Comparison of ENCODE assay signal across 2 fruit fly cellular contexts in genomic region chr3L:1876215-1876625, dm6.
TF ChIP-seq lines count a peak whose summit lies in the region.

dre4 (minus strand) TSS chr3L:1876312.

TF ChIP-seq in whole organism, embryonic, 481 proteins besides CTCF, POLR2A, EP300 and RAD21 (continued from another document and continues in another):
- peak; percentile 36; the same call in 1 of the 2 replicates for TF ChIP-seq CG11085 (GFP tag; IDR thresholded peaks at IDR 0.05; lab: Robert Waterston, UW)
- TF ChIP-seq CG1792 (GFP tag; optimal IDR thresholded peaks at IDR 0.05; lab: Kevin White, UChicago), result peak; percentile 67
- peak; percentile 88 for TF ChIP-seq stwl (tag; optimal IDR thresholded peaks at IDR 0.05; lab: Kevin White, UChicago)
- peak; percentile 23 for TF ChIP-seq pb (GFP tag; optimal IDR thresholded peaks at IDR 0.05; lab: Kevin White, UChicago)
- TF ChIP-seq Hsf (GFP tag; optimal IDR thresholded peaks at IDR 0.05; lab: Kevin White, UChicago), result peak; percentile 80
- TF ChIP-seq CG8290 (GFP tag; optimal IDR thresholded peaks at IDR 0.05; lab: Kevin White, UChicago), result peak; percentile 64
- peak in 1 of 2 experiments; percentile 81 for TF ChIP-seq CG8290 (tag; optimal IDR thresholded peaks at IDR 0.05; lab: Kevin White, UChicago)
- peak; percentile 73 for TF ChIP-seq CG6254 (GFP tag; optimal IDR thresholded peaks at IDR 0.05; lab: Kevin White, UChicago)
- peak; percentile 65 for TF ChIP-seq CG14441 (GFP tag; IDR thresholded peaks at IDR 0.05; lab: Robert Waterston, UW)
- TF ChIP-seq Vsx1 (GFP tag; optimal IDR thresholded peaks at IDR 0.05; lab: Kevin White, UChicago), result no peak
- peak; percentile 41; the same call in 1 of the 2 replicates for TF ChIP-seq Nf-YA (GFP tag; IDR thresholded peaks at IDR 0.05; lab: Robert Waterston, UW)
- peak; percentile 45; the same call in 1 of the 2 replicates for TF ChIP-seq stc (GFP tag; IDR thresholded peaks at IDR 0.05; lab: Robert Waterston, UW)
- peak; percentile 37 for TF ChIP-seq CG7987 (GFP tag; optimal IDR thresholded peaks at IDR 0.05; lab: Kevin White, UChicago)
- TF ChIP-seq btn (GFP tag; optimal IDR thresholded peaks at IDR 0.05; lab: Kevin White, UChicago), result peak; percentile 20
- TF ChIP-seq CG4707 (GFP tag; optimal IDR thresholded peaks at IDR 0.05; lab: Kevin White, UChicago), result peak; percentile 4
- TF ChIP-seq tna (GFP tag; IDR thresholded peaks at IDR 0.05; lab: Robert Waterston, UW; ENCODE audit: partially characterized antibody), result no peak
- peak; percentile 35 for TF ChIP-seq Atf6 (GFP tag; IDR thresholded peaks at IDR 0.05; lab: Robert Waterston, UW)
- TF ChIP-seq slbo (GFP tag; IDR thresholded peaks at IDR 0.05; lab: Robert Waterston, UW), result peak; percentile 87
- peak; percentile 61 for TF ChIP-seq HLH3B (GFP tag; IDR thresholded peaks at IDR 0.05; lab: Robert Waterston, UW)
- peak; percentile 31; the same call in 1 of the 2 replicates for TF ChIP-seq CG10959 (GFP tag; IDR thresholded peaks at IDR 0.05; lab: Robert Waterston, UW)
- TF ChIP-seq CG9437 (GFP tag; optimal IDR thresholded peaks at IDR 0.05; lab: Kevin White, UChicago), result peak; percentile 75
- no peak for TF ChIP-seq Doc2 (GFP tag; IDR thresholded peaks at IDR 0.05; lab: Robert Waterston, UW)
- peak; percentile 43 for TF ChIP-seq CG5245 (GFP tag; optimal IDR thresholded peaks at IDR 0.05; lab: Kevin White, UChicago)
- peak; percentile 66 for TF ChIP-seq CG12769 (tag; optimal IDR thresholded peaks at IDR 0.05; lab: Kevin White, UChicago)
- TF ChIP-seq MTF-1 (GFP tag; optimal IDR thresholded peaks at IDR 0.05; lab: Kevin White, UChicago; ENCODE audit: borderline replicate concordance), result peak; percentile 23
- peak; percentile 63 for TF ChIP-seq az2 (GFP tag; optimal IDR thresholded peaks at IDR 0.05; lab: Kevin White, UChicago)
- TF ChIP-seq HLH54F (GFP tag; optimal IDR thresholded peaks at IDR 0.05; lab: Kevin White, UChicago), result peak; percentile 74
- TF ChIP-seq sr (GFP tag; IDR thresholded peaks at IDR 0.05; lab: Robert Waterston, UW), result no peak
- peak; percentile 48 for TF ChIP-seq CG2202 (tag; optimal IDR thresholded peaks at IDR 0.05; lab: Kevin White, UChicago)
- peak; percentile 97 for TF ChIP-seq gfzf (GFP tag; optimal IDR thresholded peaks at IDR 0.05; lab: Kevin White, UChicago)
- TF ChIP-seq CG32772 (GFP tag; IDR thresholded peaks at IDR 0.05; lab: Robert Waterston, UW), result no peak
- TF ChIP-seq eyg (GFP tag; optimal IDR thresholded peaks at IDR 0.05; lab: Kevin White, UChicago), result peak; percentile 46
- peak; percentile 28; the same call in 1 of the 2 replicates for TF ChIP-seq gsb (GFP tag; IDR thresholded peaks at IDR 0.05; lab: Robert Waterston, UW)
- peak; percentile 64 for TF ChIP-seq dysf (GFP tag; IDR thresholded peaks at IDR 0.05; lab: Robert Waterston, UW)
- peak; percentile 63 for TF ChIP-seq Oli (tag; optimal IDR thresholded peaks at IDR 0.05; lab: Kevin White, UChicago)
- peak; percentile 58 for TF ChIP-seq CG15269 (tag; optimal IDR thresholded peaks at IDR 0.05; lab: Kevin White, UChicago)
- peak; percentile 68 for TF ChIP-seq HmgD (GFP tag; optimal IDR thresholded peaks at IDR 0.05; lab: Kevin White, UChicago)
- TF ChIP-seq lola (GFP tag; optimal IDR thresholded peaks at IDR 0.05; lab: Kevin White, UChicago), result peak in 1 of 3 experiments; percentile 49
- TF ChIP-seq CG6689 (GFP tag; IDR thresholded peaks at IDR 0.05; lab: Robert Waterston, UW), result 0 out of 2 replicates have a peak, but pooled peaks have one; percentile 40
- peak; percentile 23 for TF ChIP-seq jing (GFP tag; optimal IDR thresholded peaks at IDR 0.05; lab: Kevin White, UChicago)
- TF ChIP-seq CG9876 (GFP tag; optimal IDR thresholded peaks at IDR 0.05; lab: Kevin White, UChicago), result peak; percentile 18
- no peak for TF ChIP-seq CG7963 (GFP tag; IDR thresholded peaks at IDR 0.05; lab: Robert Waterston, UW; ENCODE audit: partially characterized antibody)
- TF ChIP-seq fd3F (GFP tag; optimal IDR thresholded peaks at IDR 0.05; lab: Kevin White, UChicago), result peak; percentile 34
- peak; percentile 60; the same call in 1 of the 2 replicates for TF ChIP-seq seq (GFP tag; IDR thresholded peaks at IDR 0.05; lab: Robert Waterston, UW)
- peak; percentile 35 for TF ChIP-seq da (GFP tag; optimal IDR thresholded peaks at IDR 0.05; lab: Kevin White, UChicago)
- no peak for TF ChIP-seq inv (GFP tag; IDR thresholded peaks at IDR 0.05; lab: Robert Waterston, UW; ENCODE audit: partially characterized antibody)
- peak; percentile 17 for TF ChIP-seq CG12071 (GFP tag; optimal IDR thresholded peaks at IDR 0.05; lab: Kevin White, UChicago)
- TF ChIP-seq CG10366 (GFP tag; IDR thresholded peaks at IDR 0.05; lab: Robert Waterston, UW), result peak; percentile 62
- peak; percentile 89 for TF ChIP-seq CG13624 (GFP tag; optimal IDR thresholded peaks at IDR 0.05; lab: Kevin White, UChicago)
- peak; percentile 89 for TF ChIP-seq Ets97D (GFP tag; optimal IDR thresholded peaks at IDR 0.05; lab: Kevin White, UChicago)
- peak; percentile 29 for TF ChIP-seq schlank (tag; optimal IDR thresholded peaks at IDR 0.05; lab: Kevin White, UChicago)
- TF ChIP-seq crc (GFP tag; optimal IDR thresholded peaks at IDR 0.05; lab: Kevin White, UChicago), result peak; percentile 50
- peak; percentile 40 for TF ChIP-seq ab (GFP tag; optimal IDR thresholded peaks at IDR 0.05; lab: Kevin White, UChicago)
- TF ChIP-seq CG9727 (GFP tag; optimal IDR thresholded peaks at IDR 0.05; lab: Kevin White, UChicago), result peak; percentile 49
- peak; percentile 49 for TF ChIP-seq CG4730 (GFP tag; IDR thresholded peaks at IDR 0.05; lab: Robert Waterston, UW)
- TF ChIP-seq CG11504 (tag; optimal IDR thresholded peaks at IDR 0.05; lab: Kevin White, UChicago), result peak; percentile 75
- TF ChIP-seq CG11093 (GFP tag; IDR thresholded peaks at IDR 0.05; lab: Robert Waterston, UW), result no peak
- peak; percentile 73 for TF ChIP-seq Myb (GFP tag; optimal IDR thresholded peaks at IDR 0.05; lab: Kevin White, UChicago)
- TF ChIP-seq nau (GFP tag; optimal IDR thresholded peaks at IDR 0.05; lab: Kevin White, UChicago), result no peak
- peak; percentile 27 for TF ChIP-seq CG15011 (GFP tag; optimal IDR thresholded peaks at IDR 0.05; lab: Kevin White, UChicago)
- peak; percentile 62 for TF ChIP-seq CG11695 (GFP tag; IDR thresholded peaks at IDR 0.05; lab: Robert Waterston, UW)
- TF ChIP-seq CG15073 (GFP tag; optimal IDR thresholded peaks at IDR 0.05; lab: Kevin White, UChicago), result no peak
- peak; percentile 59; the same call in 1 of the 3 replicates for TF ChIP-seq CG2889 (GFP tag; IDR thresholded peaks at IDR 0.05; lab: Robert Waterston, UW)
- TF ChIP-seq Poxn (GFP tag; IDR thresholded peaks at IDR 0.05; lab: Robert Waterston, UW), result no peak

TF ChIP-seq in whole organism, prepupa, 60 proteins besides CTCF, POLR2A, EP300 and RAD21 (continued from another document):
- no peak for TF ChIP-seq OdsH (GFP tag; optimal IDR thresholded peaks at IDR 0.05; lab: Kevin White, UChicago)
- peak; percentile 46 for TF ChIP-seq net (GFP tag; optimal IDR thresholded peaks at IDR 0.05; lab: Kevin White, UChicago)
- TF ChIP-seq ss (GFP tag; optimal IDR thresholded peaks at IDR 0.05; lab: Kevin White, UChicago), result no peak
- peak; percentile 80 for TF ChIP-seq Eip78C (GFP tag; lab: Kevin White, UChicago)
- peak; percentile 42; the same call in 1 of the 2 replicates for TF ChIP-seq CG11294 (GFP tag; IDR thresholded peaks at IDR 0.05; lab: Robert Waterston, UW)
- TF ChIP-seq CG8319 (GFP tag; optimal IDR thresholded peaks at IDR 0.05; lab: Kevin White, UChicago), result peak; percentile 9
- peak; percentile 51 for TF ChIP-seq CG3032 (tag; optimal IDR thresholded peaks at IDR 0.05; lab: Kevin White, UChicago)
- no peak for TF ChIP-seq CG10669 (GFP tag; optimal IDR thresholded peaks at IDR 0.05; lab: Kevin White, UChicago)
- peak; percentile 78 for TF ChIP-seq CG8119 (GFP tag; IDR thresholded peaks at IDR 0.05; lab: Robert Waterston, UW)
- TF ChIP-seq CG16779 (tag; optimal IDR thresholded peaks at IDR 0.05; lab: Kevin White, UChicago), result peak; percentile 19
- no peak for TF ChIP-seq Blimp-1 (GFP tag; optimal IDR thresholded peaks at IDR 0.05; lab: Kevin White, UChicago)
- peak; percentile 35 for TF ChIP-seq Ets21C (GFP tag; optimal IDR thresholded peaks at IDR 0.05; lab: Kevin White, UChicago)
- TF ChIP-seq CG7368 (GFP tag; optimal IDR thresholded peaks at IDR 0.05; lab: Kevin White, UChicago), result peak; percentile 52
- TF ChIP-seq salr (GFP tag; optimal IDR thresholded peaks at IDR 0.05; lab: Kevin White, UChicago), result peak in 1 of 2 experiments; percentile 22
- peak; percentile 42 for TF ChIP-seq CG34406 (GFP tag; optimal IDR thresholded peaks at IDR 0.05; lab: Kevin White, UChicago)
- no peak for TF ChIP-seq dac (GFP tag; optimal IDR thresholded peaks at IDR 0.05; lab: Kevin White, UChicago)
- TF ChIP-seq esn (GFP tag; optimal IDR thresholded peaks at IDR 0.05; lab: Kevin White, UChicago), result peak; percentile 69
- TF ChIP-seq CG9139 (GFP tag; optimal IDR thresholded peaks at IDR 0.05; lab: Kevin White, UChicago), result no peak
- TF ChIP-seq Ets96B (tag; optimal IDR thresholded peaks at IDR 0.05; lab: Kevin White, UChicago), result peak; percentile 68
- peak; percentile 50 for TF ChIP-seq CG8632 (GFP tag; optimal IDR thresholded peaks at IDR 0.05; lab: Kevin White, UChicago)
- peak; percentile 59 for TF ChIP-seq lz (GFP tag; optimal IDR thresholded peaks at IDR 0.05; lab: Kevin White, UChicago)
- no peak for TF ChIP-seq fkh (GFP tag; optimal IDR thresholded peaks at IDR 0.05; lab: Kevin White, UChicago)
- TF ChIP-seq Lpt (GFP tag; optimal IDR thresholded peaks at IDR 0.05; lab: Kevin White, UChicago), result peak; percentile 31
- TF ChIP-seq fd59A (GFP tag; optimal IDR thresholded peaks at IDR 0.05; lab: Kevin White, UChicago), result no peak
- TF ChIP-seq Hr4 (GFP tag; optimal IDR thresholded peaks at IDR 0.05; lab: Kevin White, UChicago), result peak; percentile 68
- peak; percentile 52 for TF ChIP-seq CG31627 (GFP tag; optimal IDR thresholded peaks at IDR 0.05; lab: Kevin White, UChicago)
- TF ChIP-seq topi (GFP tag; optimal IDR thresholded peaks at IDR 0.05; lab: Kevin White, UChicago), result peak; percentile 63
- TF ChIP-seq Hr38 (GFP tag; optimal IDR thresholded peaks at IDR 0.05; lab: Kevin White, UChicago), result no peak
- peak; percentile 100 for TF ChIP-seq CG1621 (tag; optimal IDR thresholded peaks at IDR 0.05; lab: Kevin White, UChicago)
- peak; percentile 83 for TF ChIP-seq achi (GFP tag; optimal IDR thresholded peaks at IDR 0.05; lab: Kevin White, UChicago)
- no peak for TF ChIP-seq CG6808 (GFP tag; optimal IDR thresholded peaks at IDR 0.05; lab: Kevin White, UChicago)
- TF ChIP-seq acj6 (GFP tag; optimal IDR thresholded peaks at IDR 0.05; lab: Kevin White, UChicago), result no peak
- peak; percentile 22; the same call in 1 of the 2 replicates for TF ChIP-seq Gug (GFP tag; IDR thresholded peaks at IDR 0.05; lab: Robert Waterston, UW)
- TF ChIP-seq pdm3 (GFP tag; optimal IDR thresholded peaks at IDR 0.05; lab: Kevin White, UChicago), result no peak
- peak; percentile 7 for TF ChIP-seq CG11902 (GFP tag; optimal IDR thresholded peaks at IDR 0.05; lab: Kevin White, UChicago)
- TF ChIP-seq vri (GFP tag; optimal IDR thresholded peaks at IDR 0.05; lab: Kevin White, UChicago), result no peak
- peak; percentile 54 for TF ChIP-seq Hr39 (GFP tag; optimal IDR thresholded peaks at IDR 0.05; lab: Kevin White, UChicago)
- TF ChIP-seq CG3919 (GFP tag; optimal IDR thresholded peaks at IDR 0.05; lab: Kevin White, UChicago), result no peak
- peak; percentile 75 for TF ChIP-seq Sox14 (GFP tag; optimal IDR thresholded peaks at IDR 0.05; lab: Kevin White, UChicago)
